Worm (Caenorhabditis elegans): ENCODE results near the gene Y57E12AL.1.

- no peak for TF ChIP-seq ama-1 (optimal IDR thresholded peaks at IDR 0.05)
- no peak for TF ChIP-seq flt-1 (GFP tag; IDR thresholded peaks at IDR 0.05)
- TF ChIP-seq aly-1 (tag; optimal IDR thresholded peaks at IDR 0.05) = no peak
- no peak for TF ChIP-seq hnd-1 (tag; optimal IDR thresholded peaks at IDR 0.05)
- no peak for TF ChIP-seq B0310.2 (tag; optimal IDR thresholded peaks at IDR 0.05)
- TF ChIP-seq ceh-36 (tag; optimal IDR thresholded peaks at IDR 0.05) = no peak
- no peak for TF ChIP-seq sea-1 (GFP tag; conservative IDR thresholded peaks at IDR 0.05)
- TF ChIP-seq hmbx-1 (tag; optimal IDR thresholded peaks at IDR 0.05) = no peak
- no peak for TF ChIP-seq ets-7 (tag; optimal IDR thresholded peaks at IDR 0.05)
- no peak for TF ChIP-seq scrt-1 (GFP tag; IDR thresholded peaks at IDR 0.05)
- no peak for TF ChIP-seq tra-4 (tag; optimal IDR thresholded peaks at IDR 0.05)
- no peak for TF ChIP-seq tbx-37 (GFP tag; conservative IDR thresholded peaks at IDR 0.05)
- TF ChIP-seq tbx-11 (GFP tag; IDR thresholded peaks at IDR 0.05) = no peak
Measured at ce11 chrV:7069605-7070004, 9.3 kb downstream of the Y57E12AL.1 start.

Measured in whole organism, early embryonic.